Fruit fly (Drosophila melanogaster): ENCODE data around the gene mthl2.

mthl2 gene

dm6 chr3L:5641120-5641519 is 36.5 kb downstream of the mthl2 start:
- no peak for TF ChIP-seq ss (GFP tag; optimal IDR thresholded peaks at IDR 0.05)
- TF ChIP-seq net (GFP tag; optimal IDR thresholded peaks at IDR 0.05) = no peak
- peak; percentile 79 for TF ChIP-seq svp (GFP tag)
- TF ChIP-seq Hr39 (GFP tag; optimal IDR thresholded peaks at IDR 0.05) = no peak
- TF ChIP-seq esn (GFP tag; optimal IDR thresholded peaks at IDR 0.05) = no peak
- TF ChIP-seq Hr38 (GFP tag; optimal IDR thresholded peaks at IDR 0.05) = no peak
- TF ChIP-seq CG6163 (GFP tag; IDR thresholded peaks at IDR 0.05) = 0 out of 3 replicates have a peak, but pooled peaks have one; percentile 13

DNA sequence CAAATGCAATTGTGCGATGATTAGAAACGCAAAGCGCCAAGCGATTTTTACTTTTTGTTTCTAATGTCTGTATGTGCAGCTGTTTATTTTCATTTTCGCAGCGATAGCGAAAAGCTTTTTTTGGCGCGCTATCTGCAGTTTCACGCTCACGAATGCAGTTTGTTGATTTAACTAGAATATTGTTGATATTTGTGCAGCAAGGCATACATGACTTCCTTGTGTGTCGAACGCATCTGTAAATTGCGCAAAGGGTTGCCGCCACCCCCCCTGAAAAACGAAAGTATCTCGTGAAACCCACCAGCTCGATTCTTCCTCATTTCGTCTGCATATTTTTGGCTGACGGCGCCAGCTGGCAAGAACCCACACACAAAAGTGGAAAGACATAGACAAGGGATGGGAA is 37.0 kb downstream of the mthl2 start:
- TF ChIP-seq svp (GFP tag) (no peak), eg (GFP tag; IDR thresholded peaks at IDR 0.05) (0 out of 3 replicates have a peak, but pooled peaks have one; percentile 22)

DNA sequence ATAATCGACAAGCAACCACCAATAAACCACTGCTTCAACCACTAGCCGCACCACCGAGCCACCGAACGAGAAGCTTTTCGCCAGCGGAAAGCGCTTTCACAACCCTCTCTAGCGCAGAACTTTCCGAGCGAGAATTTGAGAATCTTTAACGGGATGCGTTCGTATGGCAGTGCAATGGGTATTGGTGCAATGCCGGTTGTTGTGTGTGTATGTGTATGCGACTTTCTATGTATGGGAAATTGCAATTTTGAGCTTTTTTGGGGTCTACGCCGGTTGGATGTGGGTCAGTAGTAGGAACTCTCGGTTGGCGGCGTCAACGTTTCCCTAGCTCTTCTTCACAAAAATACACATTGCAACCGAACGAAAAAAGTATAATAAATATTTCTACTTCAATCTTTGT is 38.2 kb downstream of the mthl2 start:
- TF ChIP-seq Eip78C (GFP tag) = no peak
- TF ChIP-seq Sox102F (GFP tag; optimal IDR thresholded peaks at IDR 0.05) = no peak
- no peak for TF ChIP-seq salr (GFP tag; optimal IDR thresholded peaks at IDR 0.05)
- no peak for TF ChIP-seq topi (GFP tag; optimal IDR thresholded peaks at IDR 0.05)
- no peak for TF ChIP-seq eg (GFP tag; IDR thresholded peaks at IDR 0.05)
- no peak for TF ChIP-seq CG15336 (GFP tag; IDR thresholded peaks at IDR 0.05)

DNA sequence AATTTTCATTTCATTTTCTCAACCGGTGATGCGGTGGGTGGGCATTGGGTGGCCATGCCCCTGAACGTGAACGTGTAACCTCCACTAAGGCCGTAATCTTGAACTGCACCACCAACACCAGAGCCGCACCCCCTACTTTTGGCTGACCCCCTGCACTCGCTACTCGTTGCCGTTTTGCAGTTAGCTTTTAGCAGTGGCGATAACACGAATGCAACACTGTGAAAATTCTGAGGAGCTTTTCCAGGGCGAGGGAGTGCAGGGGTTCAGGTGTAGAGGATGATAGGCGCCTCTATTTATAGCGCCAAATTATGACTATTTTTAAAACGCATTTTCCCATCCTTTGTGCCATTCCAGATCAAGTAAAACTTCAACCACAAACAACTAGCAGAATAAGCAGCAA is 39.1 kb downstream of the mthl2 start:
- TF ChIP-seq CG3919 (GFP tag; optimal IDR thresholded peaks at IDR 0.05) = no peak
- no peak for TF ChIP-seq CG6792 (GFP tag; optimal IDR thresholded peaks at IDR 0.05)
- no peak for TF ChIP-seq CG6163 (GFP tag; IDR thresholded peaks at IDR 0.05)
- no peak for TF ChIP-seq pdm3 (GFP tag; optimal IDR thresholded peaks at IDR 0.05)
- TF ChIP-seq Hr39 (GFP tag; optimal IDR thresholded peaks at IDR 0.05) = no peak
- TF ChIP-seq Sox15 (GFP tag; optimal IDR thresholded peaks at IDR 0.05) = no peak
- no peak for TF ChIP-seq Ets21C (GFP tag; optimal IDR thresholded peaks at IDR 0.05)
- TF ChIP-seq CG11762 (GFP tag; optimal IDR thresholded peaks at IDR 0.05; ENCODE audit: insufficient read depth) = no peak

dm6 chr3L:5654403-5654883 is 49.9 kb downstream of the mthl2 start, which contains the start of gene lin-28:
lin-28 (plus strand) TSS chr3L:5654681.
- TF ChIP-seq pdm3 (GFP tag; optimal IDR thresholded peaks at IDR 0.05) (no peak), Eip78C (GFP tag) (no peak), Ets21C (GFP tag; optimal IDR thresholded peaks at IDR 0.05) (no peak), CG1621 (tag; optimal IDR thresholded peaks at IDR 0.05) (no peak), CG8632 (GFP tag; optimal IDR thresholded peaks at IDR 0.05) (no peak), Blimp-1 (GFP tag; optimal IDR thresholded peaks at IDR 0.05) (no peak), CG15336 (GFP tag; IDR thresholded peaks at IDR 0.05) (no peak), Sox14 (GFP tag; optimal IDR thresholded peaks at IDR 0.05) (no peak), Smox (GFP tag; optimal IDR thresholded peaks at IDR 0.05) (no peak), vri (GFP tag; optimal IDR thresholded peaks at IDR 0.05) (no peak), Eip93F (GFP tag; optimal IDR thresholded peaks at IDR 0.05) (no peak), eg (GFP tag; IDR thresholded peaks at IDR 0.05) (no peak)

- TF ChIP-seq svp (GFP tag) = peak; percentile 42
- TF ChIP-seq topi (GFP tag; optimal IDR thresholded peaks at IDR 0.05) = no peak
Measured at dm6 chr3L:5654955-5655750, 50.6 kb downstream of the mthl2 start.

dm6 chr3L:5655751-5656276 is 51.2 kb downstream of the mthl2 start:
- TF ChIP-seq svp (GFP tag) (peak; percentile 3), net (GFP tag; optimal IDR thresholded peaks at IDR 0.05) (no peak)
